Worm (Caenorhabditis elegans): ENCODE measurements around the gene F35E8.9.
"Not testable (repeated sequence)": the region's sequence is repeated elsewhere in the genome, so short reads cannot be mapped to it uniquely, and the experiment has no call there.

DNA sequence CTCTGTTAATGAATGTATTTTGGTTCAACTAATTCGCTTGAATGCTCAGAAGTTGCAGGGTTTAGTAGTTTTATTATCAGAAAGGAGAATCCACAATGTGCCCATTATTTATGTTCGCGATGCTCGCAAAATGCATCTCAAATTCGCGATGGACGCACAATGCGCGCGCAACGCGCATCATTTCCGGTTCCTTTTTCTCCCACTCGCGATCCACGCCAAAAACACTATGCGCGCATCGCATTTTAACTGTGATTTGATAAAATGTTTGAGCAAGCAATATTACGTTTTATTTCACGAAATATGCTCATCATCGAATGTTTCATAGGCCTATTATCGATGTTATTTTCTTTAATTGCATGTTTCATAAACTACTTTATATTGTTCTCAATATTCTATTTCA lies 12.5 kb upstream of the F35E8.9 start, which contains the start of gene srbc-77:
- not testable (repeated sequence) for TF ChIP-seq zip-8, lin-13 (tag; optimal IDR thresholded peaks at IDR 0.05)

Measured in whole organism, mixed stage, embryonic.